Fruit fly (Drosophila melanogaster) whole organism, prepupa: ENCODE data around the gene Grip.

Source experiments
- Blimp-1 ChIP-seq: fragments of 200-800 bp; sonication (Bioruptor generic); optimal IDR thresholded peaks from 3 replicates; lab custom pipeline; 2017; ENCODE audit warnings: missing biosample characterization, missing genetic modification characterization, mild to moderate bottlenecking, moderate library complexity, missing genetic modification reagents
- CG10631 ChIP-seq: fragments of 200-800 bp; sonication (Bioruptor generic); optimal IDR thresholded peaks from 2 replicates; lab custom pipeline; 2016; ENCODE audit warnings: missing biosample characterization, missing genetic modification characterization
- CG10669 ChIP-seq: fragments of 200-800 bp; sonication (Bioruptor generic); optimal IDR thresholded peaks from 3 replicates; lab custom pipeline; 2018; ENCODE audit warnings: missing biosample characterization, mild to moderate bottlenecking, missing genetic modification characterization, moderate library complexity
- CG11294 ChIP-seq: fragments of 200-800 bp; sonication (Bioruptor generic); IDR thresholded peaks from 2 replicates; pipeline ENCODE4 v1.3.6; 2022; ENCODE audit warnings: missing biosample characterization, missing genetic modification characterization
- CG11902 ChIP-seq: fragments of 200-800 bp; sonication (Bioruptor generic); optimal IDR thresholded peaks from 3 replicates; lab custom pipeline; 2016; ENCODE audit warnings: missing biosample characterization, missing genetic modification characterization
- CG15336 ChIP-seq: fragments of 200-800 bp; sonication (Bioruptor generic); IDR thresholded peaks from 2 replicates; pipeline ENCODE4 v1.3.6; 2022; ENCODE audit warnings: missing biosample characterization, missing genetic modification characterization
- CG1621 ChIP-seq: fragments of 200-800 bp; sonication (Bioruptor generic); optimal IDR thresholded peaks from 3 replicates; lab custom pipeline; 2018; ENCODE audit warnings: missing biosample characterization, mild to moderate bottlenecking, missing genetic modification characterization
- CG31627 ChIP-seq: fragments of 200-800 bp; sonication (Bioruptor generic); optimal IDR thresholded peaks from 3 replicates; lab custom pipeline; 2016; ENCODE audit warnings: missing biosample characterization, missing genetic modification characterization
- CG32006 ChIP-seq: fragments of 200-800 bp; sonication (Bioruptor generic); optimal IDR thresholded peaks from 3 replicates; lab custom pipeline; 2017; ENCODE audit warnings: missing biosample characterization, mild to moderate bottlenecking, missing genetic modification characterization
- CG34406 ChIP-seq: fragments of 200-800 bp; sonication (Bioruptor generic); optimal IDR thresholded peaks from 3 replicates; lab custom pipeline; 2016; ENCODE audit warnings: missing biosample characterization, missing genetic modification characterization
- CG3919 ChIP-seq: fragments of 200-800 bp; sonication (Bioruptor generic); optimal IDR thresholded peaks from 3 replicates; lab custom pipeline; 2016; ENCODE audit warnings: missing biosample characterization, missing genetic modification characterization
- CG4318 ChIP-seq: fragments of 200-800 bp; sonication (Bioruptor generic); optimal IDR thresholded peaks from 3 replicates; lab custom pipeline; 2017; ENCODE audit warnings: missing biosample characterization, mild to moderate bottlenecking, missing genetic modification characterization
- CG6276 ChIP-seq: fragments of 200-800 bp; sonication (Bioruptor generic); optimal IDR thresholded peaks from 2 replicates; lab custom pipeline; 2017; ENCODE audit warnings: missing biosample characterization, mild to moderate bottlenecking, missing genetic modification characterization
- CG6792 ChIP-seq: fragments of 200-800 bp; sonication (Bioruptor generic); optimal IDR thresholded peaks from 3 replicates; lab custom pipeline; 2016; ENCODE audit warnings: missing biosample characterization, missing genetic modification characterization
- CG6808 ChIP-seq: fragments of 200-800 bp; sonication (Bioruptor generic); optimal IDR thresholded peaks from 3 replicates; lab custom pipeline; 2017; ENCODE audit warnings: missing biosample characterization, missing genetic modification characterization, mild to moderate bottlenecking, moderate library complexity, missing genetic modification reagents
- CG7368 ChIP-seq: fragments of 200-800 bp; sonication (Bioruptor generic); optimal IDR thresholded peaks from 3 replicates; lab custom pipeline; 2016; ENCODE audit warnings: missing biosample characterization, missing genetic modification characterization
- CG8119 ChIP-seq: fragments of 200-800 bp; sonication (Bioruptor generic); IDR thresholded peaks from 3 replicates; pipeline ENCODE4 v1.3.6; 2022; ENCODE audit warnings: missing biosample characterization, missing genetic modification characterization
- CG8319 ChIP-seq: fragments of 200-800 bp; sonication (Bioruptor generic); optimal IDR thresholded peaks from 3 replicates; lab custom pipeline; 2016; ENCODE audit warnings: missing biosample characterization, missing genetic modification characterization
- CG8632 ChIP-seq: fragments of 200-800 bp; sonication (Bioruptor generic); optimal IDR thresholded peaks from 3 replicates; lab custom pipeline; 2016; ENCODE audit warnings: missing biosample characterization, missing genetic modification characterization
- CG9139 ChIP-seq: fragments of 200-800 bp; sonication (Bioruptor generic); optimal IDR thresholded peaks from 3 replicates; lab custom pipeline; 2017; ENCODE audit warnings: missing biosample characterization, mild to moderate bottlenecking, missing genetic modification characterization
- Eip75B ChIP-seq: fragments of 200-800 bp; sonication (Bioruptor generic); optimal IDR thresholded peaks from 3 replicates; lab custom pipeline; 2016; ENCODE audit warnings: missing biosample characterization, missing genetic modification characterization
- Eip78C ChIP-seq: fragments of 200-800 bp; sonication (Bioruptor generic); peaks from one replicate; lab custom pipeline; 2016; ENCODE audit warnings: missing biosample characterization, missing genetic modification characterization
- Eip93F ChIP-seq: fragments of 200-800 bp; sonication (Bioruptor generic); optimal IDR thresholded peaks from 2 replicates; lab custom pipeline; 2016; ENCODE audit warnings: missing biosample characterization, mild to moderate bottlenecking, missing genetic modification characterization
- Ets21C ChIP-seq: fragments of 200-800 bp; sonication (Bioruptor generic); optimal IDR thresholded peaks from 3 replicates; lab custom pipeline; 2016; ENCODE audit warnings: missing biosample characterization, missing genetic modification characterization
- Ets96B ChIP-seq: fragments of 200-800 bp; optimal IDR thresholded peaks from 2 replicates; lab custom pipeline; 2019; ENCODE audit warnings: missing biosample characterization, mild to moderate bottlenecking, missing genetic modification characterization, moderate library complexity
- Gug ChIP-seq: fragments of 200-800 bp; sonication (Bioruptor generic); IDR thresholded peaks from 2 replicates; pipeline ENCODE4 v1.3.6; 2022; ENCODE audit warnings: missing biosample characterization, missing genetic modification characterization
- Hr38 ChIP-seq: sonication (Bioruptor generic); optimal IDR thresholded peaks from 2 replicates; lab custom pipeline; 2016; ENCODE audit warnings: missing biosample characterization, missing genetic modification characterization
- Hr39 ChIP-seq: fragments of 200-800 bp; sonication (Bioruptor generic); optimal IDR thresholded peaks from 2 replicates; lab custom pipeline; 2016; ENCODE audit warnings: missing biosample characterization, missing genetic modification characterization
- Lpt ChIP-seq: fragments of 200-800 bp; sonication (Bioruptor generic); optimal IDR thresholded peaks from 3 replicates; lab custom pipeline; 2016; ENCODE audit warnings: missing biosample characterization, missing genetic modification characterization
- Met ChIP-seq: fragments of 200-800 bp; sonication (Bioruptor generic); optimal IDR thresholded peaks from 3 replicates; lab custom pipeline; 2016; ENCODE audit warnings: missing biosample characterization, missing genetic modification characterization
- Sox15 ChIP-seq: fragments of 200-800 bp; sonication (Bioruptor generic); optimal IDR thresholded peaks from 3 replicates; lab custom pipeline; 2016; ENCODE audit warnings: missing biosample characterization, missing genetic modification characterization
- achi ChIP-seq: fragments of 200-800 bp; sonication (Bioruptor generic); optimal IDR thresholded peaks from 3 replicates; lab custom pipeline; 2016; ENCODE audit warnings: missing biosample characterization, missing genetic modification characterization
- acj6 ChIP-seq: fragments of 200-800 bp; sonication (Bioruptor generic); optimal IDR thresholded peaks from 3 replicates; lab custom pipeline; 2016; ENCODE audit warnings: missing biosample characterization, missing genetic modification characterization
- cyc ChIP-seq: fragments of 200-800 bp; sonication (Bioruptor generic); optimal IDR thresholded peaks from 3 replicates; lab custom pipeline; 2016; ENCODE audit warnings: missing biosample characterization, missing genetic modification characterization
- dsx ChIP-seq: fragments of 200-800 bp; optimal IDR thresholded peaks from 3 replicates; lab custom pipeline; 2019; ENCODE audit warnings: missing biosample characterization, mild to moderate bottlenecking, missing genetic modification characterization, moderate library complexity; ENCODE audit not compliant: poor library complexity, severe bottlenecking
- eg ChIP-seq: fragments of 200-800 bp; sonication (Bioruptor generic); IDR thresholded peaks from 3 replicates; pipeline ENCODE4 v1.3.6; 2022; ENCODE audit warnings: missing biosample characterization, missing genetic modification characterization
- fd59A ChIP-seq: fragments of 200-800 bp; sonication (Bioruptor generic); optimal IDR thresholded peaks from 2 replicates; lab custom pipeline; 2017; ENCODE audit warnings: missing biosample characterization, mild to moderate bottlenecking, missing genetic modification characterization, missing genetic modification reagents
- fd85E ChIP-seq: fragments of 200-800 bp; sonication (Bioruptor generic); optimal IDR thresholded peaks from 3 replicates; lab custom pipeline; 2016; ENCODE audit warnings: missing biosample characterization, missing genetic modification characterization
- fkh ChIP-seq: fragments of 200-800 bp; sonication (Bioruptor generic); optimal IDR thresholded peaks from 3 replicates; lab custom pipeline; 2017; ENCODE audit warnings: missing biosample characterization, mild to moderate bottlenecking, missing genetic modification characterization, moderate library complexity
- lz ChIP-seq: fragments of 200-800 bp; sonication (Bioruptor generic); optimal IDR thresholded peaks from 3 replicates; lab custom pipeline; 2016; ENCODE audit warnings: missing biosample characterization, missing genetic modification characterization
- net ChIP-seq: fragments of 200-800 bp; sonication (Bioruptor generic); optimal IDR thresholded peaks from 3 replicates; lab custom pipeline; 2016; ENCODE audit warnings: missing biosample characterization, missing genetic modification characterization
- pdm3 ChIP-seq: fragments of 200-800 bp; sonication (Bioruptor generic); optimal IDR thresholded peaks from 3 replicates; lab custom pipeline; 2016; ENCODE audit warnings: missing biosample characterization, missing genetic modification characterization
- salr ChIP-seq, 2 experiments: fragments of 200-800 bp; sonication (Bioruptor generic); optimal IDR thresholded peaks; 3 replicates each; lab custom pipeline; 2016 to 2018; ENCODE audit warnings: missing biosample characterization in 2 of 2, missing genetic modification characterization in 2 of 2, mild to moderate bottlenecking in 1 of 2
- topi ChIP-seq: fragments of 200-800 bp; sonication (Bioruptor generic); optimal IDR thresholded peaks from 3 replicates; lab custom pipeline; 2016; ENCODE audit warnings: missing biosample characterization, missing genetic modification characterization
- vri ChIP-seq: fragments of 200-800 bp; sonication (Bioruptor generic); optimal IDR thresholded peaks from 3 replicates; lab custom pipeline; 2016; ENCODE audit warnings: missing biosample characterization, mild to moderate bottlenecking, missing genetic modification characterization

Grip gene

DNA sequence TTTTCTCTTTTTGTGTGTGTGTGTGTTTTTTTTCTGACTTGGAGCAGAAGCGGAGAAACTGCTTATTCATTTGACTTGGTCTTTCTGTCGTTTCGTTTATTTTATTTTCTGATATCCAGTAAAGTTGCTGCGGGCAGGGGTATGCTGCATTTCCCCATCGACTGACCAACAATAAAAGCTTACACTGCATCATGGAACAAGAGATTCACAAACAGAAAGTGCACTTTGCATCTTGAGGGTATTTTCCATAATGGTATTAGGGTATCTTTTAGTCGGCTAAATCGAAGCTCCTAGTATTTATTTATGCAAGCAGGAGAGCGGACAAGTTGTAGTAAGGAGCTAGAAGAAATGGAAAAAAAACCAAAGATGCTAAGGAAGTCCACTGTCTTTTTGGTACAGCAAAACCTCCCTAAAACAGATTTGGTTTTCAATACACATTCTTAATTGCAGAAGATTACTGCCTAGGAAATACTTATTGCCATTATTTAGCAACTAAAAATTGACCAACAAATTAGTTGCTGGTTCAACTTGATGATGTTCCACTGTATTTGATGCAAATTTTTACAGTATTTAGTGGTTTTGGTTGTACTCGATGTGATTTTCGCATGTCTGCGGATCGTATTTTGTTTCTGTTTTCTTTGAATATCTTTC lies 33.6 kb upstream of the Grip start (continued):
- peak; percentile 69 for TF ChIP-seq CG1621
- TF ChIP-seq fkh (GFP tag; lab: Kevin White, UChicago): no peak
- TF ChIP-seq Lpt: peak; percentile 82
- TF ChIP-seq CG6808 (GFP tag; lab: Kevin White, UChicago): peak; percentile 68
- TF ChIP-seq Hr38 (GFP tag; lab: Kevin White, UChicago): no peak
- peak; percentile 54 for TF ChIP-seq CG34406 (GFP tag; lab: Kevin White, UChicago)
- TF ChIP-seq topi: peak; percentile 76
- TF ChIP-seq Eip78C (GFP tag; lab: Kevin White, UChicago): peak; percentile 96
- peak; percentile 69 for TF ChIP-seq CG31627 (GFP tag; lab: Kevin White, UChicago)
- TF ChIP-seq lz (GFP tag; lab: Kevin White, UChicago): peak; percentile 75
- peak; percentile 90 for TF ChIP-seq CG15336 (GFP tag; lab: Robert Waterston, UW)
- no peak for TF ChIP-seq Eip93F
- peak; percentile 47 for TF ChIP-seq Sox15 (GFP tag; lab: Kevin White, UChicago)
- peak; percentile 74 for TF ChIP-seq net (GFP tag; lab: Kevin White, UChicago)
- peak; percentile 88 for TF ChIP-seq CG3919 (GFP tag; lab: Kevin White, UChicago)
- peak; percentile 82 for TF ChIP-seq cyc
- peak; percentile 67 for TF ChIP-seq Met (GFP tag; lab: Kevin White, UChicago)
- peak; percentile 59 for TF ChIP-seq CG11902
- peak; percentile 80 for TF ChIP-seq Ets96B (tag; lab: Kevin White, UChicago)
- TF ChIP-seq CG10631 (GFP tag; lab: Kevin White, UChicago): peak; percentile 76
- no peak for TF ChIP-seq Blimp-1 (GFP tag; lab: Kevin White, UChicago)

dm6 chrX:5935072-5935738 lies 30.9 kb upstream of the Grip start:
- TF ChIP-seq Blimp-1 (GFP tag; lab: Kevin White, UChicago) (peak; percentile 30), CG8319 (no peak), acj6 (GFP tag; lab: Kevin White, UChicago) (peak; percentile 20), CG7368 (GFP tag; lab: Kevin White, UChicago) (peak; percentile 12), Met (GFP tag; lab: Kevin White, UChicago) (peak; percentile 28), CG6808 (GFP tag; lab: Kevin White, UChicago) (peak; percentile 89), CG8119 (peak; percentile 79), achi (GFP tag; lab: Kevin White, UChicago) (peak; percentile 55), Eip93F (no peak), CG1621 (peak; percentile 78), Gug (GFP tag; lab: Robert Waterston, UW) (peak; percentile 55), CG3919 (GFP tag; lab: Kevin White, UChicago) (peak; percentile 42), Eip75B (GFP tag; lab: Kevin White, UChicago) (peak; percentile 41), Lpt (peak; percentile 91), CG6792 (GFP tag; lab: Kevin White, UChicago) (peak; percentile 42), CG31627 (GFP tag; lab: Kevin White, UChicago) (no peak), Ets21C (GFP tag; lab: Kevin White, UChicago) (no peak), CG11294 (GFP tag; lab: Robert Waterston, UW) (no peak), CG10669 (GFP tag; lab: Kevin White, UChicago) (peak; percentile 77), topi (no peak), CG6276 (GFP tag; lab: Kevin White, UChicago) (peak; percentile 90), fd85E (GFP tag; lab: Kevin White, UChicago) (no peak), vri (GFP tag; lab: Kevin White, UChicago) (no peak), CG32006 (GFP tag; lab: Kevin White, UChicago) (peak; percentile 84), dsx (GFP tag; lab: Kevin White, UChicago) (peak; percentile 75), CG9139 (GFP tag; lab: Kevin White, UChicago) (peak; percentile 89), Hr39 (GFP tag; lab: Kevin White, UChicago) (no peak), Sox15 (GFP tag; lab: Kevin White, UChicago) (no peak), lz (GFP tag; lab: Kevin White, UChicago) (no peak), CG4318 (GFP tag; lab: Kevin White, UChicago) (peak; percentile 50), Hr38 (GFP tag; lab: Kevin White, UChicago) (no peak), fd59A (GFP tag; lab: Kevin White, UChicago) (peak; percentile 65), pdm3 (GFP tag; lab: Kevin White, UChicago) (peak; percentile 61), CG8632 (GFP tag; lab: Kevin White, UChicago) (peak; percentile 47), salr (GFP tag; optimal IDR thresholded peaks at IDR 0.05; lab: Kevin White, UChicago) (peak; percentile 73 to 74), CG34406 (GFP tag; lab: Kevin White, UChicago) (peak; percentile 53), Ets96B (tag; lab: Kevin White, UChicago) (peak; percentile 82), CG10631 (GFP tag; lab: Kevin White, UChicago) (peak; percentile 33), eg (GFP tag; lab: Robert Waterston, UW) (peak; percentile 91), Eip78C (GFP tag; lab: Kevin White, UChicago) (peak; percentile 60)
